Worm (Caenorhabditis elegans) whole organism, L2 larva: Measurements from ENCODE around the gene htz-1.

Experiments used
- C34F6.9 ChIP-seq: fragments of 150-350 bp; optimal IDR thresholded peaks from 2 replicates; lab custom pipeline; 2014; ENCODE audit warnings: missing biosample characterization, missing genetic modification characterization
- F13H6.1 ChIP-seq: sonication (generic microtip); optimal IDR thresholded peaks from 2 replicates; lab custom pipeline; 2016; ENCODE audit warnings: missing genetic modification characterization, missing compliant biosample characterization
- R02D3.7 ChIP-seq: fragments of 150-350 bp; optimal IDR thresholded peaks from 2 replicates; lab custom pipeline; 2014; ENCODE audit warnings: missing biosample characterization, missing genetic modification characterization
- Y55F3AM.14 ChIP-seq: fragments of 200-800 bp; sonication (Bioruptor generic); optimal IDR thresholded peaks from 2 replicates; lab custom pipeline; 2018; ENCODE audit warnings: mild to moderate bottlenecking, missing genetic modification characterization, missing compliant biosample characterization
- alr-1 ChIP-seq: fragments of 150-350 bp; optimal IDR thresholded peaks from 2 replicates; lab custom pipeline; 2014; ENCODE audit warnings: missing biosample characterization, missing genetic modification characterization
- aly-2 ChIP-seq: fragments of 150-350 bp; optimal IDR thresholded peaks from 2 replicates; lab custom pipeline; 2014; ENCODE audit warnings: missing biosample characterization, missing genetic modification characterization
- ama-1 ChIP-seq: fragments of 150-350 bp; optimal IDR thresholded peaks from 2 replicates; lab custom pipeline; 2018; ENCODE audit warnings: inconsistent platforms
- blmp-1 ChIP-seq: sonication (generic microtip); optimal IDR thresholded peaks from 2 replicates; lab custom pipeline; 2017; ENCODE audit warnings: missing genetic modification characterization, mild to moderate bottlenecking, missing compliant biosample characterization, antibody characterized with exemption, moderate library complexity; ENCODE audit not compliant: insufficient read depth
- ceh-16 ChIP-seq: fragments of 150-350 bp; optimal IDR thresholded peaks from 2 replicates; lab custom pipeline; 2014; ENCODE audit warnings: missing biosample characterization, missing genetic modification characterization
- ceh-82 ChIP-seq: fragments of 150-350 bp; optimal IDR thresholded peaks from 2 replicates; lab custom pipeline; 2014; ENCODE audit warnings: missing biosample characterization, missing genetic modification characterization
- crh-2 ChIP-seq: sonication (generic microtip); optimal IDR thresholded peaks from 2 replicates; lab custom pipeline; 2017; ENCODE audit warnings: missing biosample characterization, missing genetic modification characterization
- dmd-4 ChIP-seq: sonication (generic microtip); optimal IDR thresholded peaks from 2 replicates; lab custom pipeline; 2017; ENCODE audit warnings: missing biosample characterization, missing genetic modification characterization
- elt-1 ChIP-seq: fragments of 150-350 bp; optimal IDR thresholded peaks from 2 replicates; lab custom pipeline; 2014; ENCODE audit warnings: missing biosample characterization, missing genetic modification characterization
- elt-3 ChIP-seq: sonication (generic microtip); optimal IDR thresholded peaks from 2 replicates; lab custom pipeline; 2017; ENCODE audit warnings: missing biosample characterization, missing genetic modification characterization
- lin-11 ChIP-seq: fragments of 150-350 bp; sonication (generic microtip); optimal IDR thresholded peaks from 2 replicates; lab custom pipeline; 2014; ENCODE audit warnings: missing biosample characterization, missing genetic modification characterization, inconsistent platforms, mixed read lengths
- lin-13 ChIP-seq: fragments of 150-350 bp; optimal IDR thresholded peaks from 2 replicates; lab custom pipeline; 2014; ENCODE audit warnings: missing biosample characterization, missing genetic modification reagents, missing genetic modification characterization
- lin-39 ChIP-seq: fragments of 150-350 bp; optimal IDR thresholded peaks from 2 replicates; lab custom pipeline; 2014; ENCODE audit warnings: missing biosample characterization, missing genetic modification reagents, missing genetic modification characterization
- lsy-2 ChIP-seq, 2 experiments: fragments of 150-350 bp in 1 of 2; sonication (generic microtip) in 1 of 2; optimal IDR thresholded peaks; 2 replicates each; lab custom pipeline; 2014 to 2017; ENCODE audit warnings: missing biosample characterization in 2 of 2, missing genetic modification characterization in 2 of 2
- mab-5 ChIP-seq: fragments of 150-350 bp; optimal IDR thresholded peaks from 2 replicates; lab custom pipeline; 2014; ENCODE audit warnings: missing biosample characterization, missing genetic modification characterization
- mdl-1 ChIP-seq, 2 experiments: fragments of 150-350 bp in 1 of 2; sonication (generic microtip) in 1 of 2; optimal IDR thresholded peaks; 2 replicates each; lab custom pipeline; 2017; ENCODE audit warnings: missing biosample characterization in 2 of 2, missing genetic modification characterization in 2 of 2
- nhr-11 ChIP-seq: fragments of 150-350 bp; optimal IDR thresholded peaks from 2 replicates; lab custom pipeline; 2014; ENCODE audit warnings: missing biosample characterization, missing genetic modification characterization
- nhr-12 ChIP-seq: fragments of 150-350 bp; optimal IDR thresholded peaks from 2 replicates; lab custom pipeline; 2014; ENCODE audit warnings: missing biosample characterization, missing genetic modification characterization
- nhr-129 ChIP-seq: fragments of 150-350 bp; optimal IDR thresholded peaks from 2 replicates; lab custom pipeline; 2014; ENCODE audit warnings: missing biosample characterization, missing genetic modification characterization
- nhr-21 ChIP-seq: fragments of 150-350 bp; optimal IDR thresholded peaks from 2 replicates; lab custom pipeline; 2014; ENCODE audit warnings: missing biosample characterization, missing genetic modification characterization
- nhr-23 ChIP-seq: fragments of 150-350 bp; optimal IDR thresholded peaks from 2 replicates; lab custom pipeline; 2014; ENCODE audit warnings: missing biosample characterization, missing genetic modification reagents, missing genetic modification characterization
- nhr-237 ChIP-seq: fragments of 150-350 bp; optimal IDR thresholded peaks from 2 replicates; lab custom pipeline; 2014; ENCODE audit warnings: missing biosample characterization, missing genetic modification characterization
- nhr-6 ChIP-seq: fragments of 150-350 bp; optimal IDR thresholded peaks from 2 replicates; lab custom pipeline; 2014; ENCODE audit warnings: missing biosample characterization, missing genetic modification characterization
- nhr-77 ChIP-seq: fragments of 150-350 bp; optimal IDR thresholded peaks from 2 replicates; lab custom pipeline; 2014; ENCODE audit warnings: missing biosample characterization, missing genetic modification characterization
- peb-1 ChIP-seq: fragments of 150-350 bp; optimal IDR thresholded peaks from 2 replicates; lab custom pipeline; 2014; ENCODE audit warnings: missing biosample characterization, missing genetic modification characterization
- sem-4 ChIP-seq: fragments of 150-350 bp; optimal IDR thresholded peaks from 2 replicates; lab custom pipeline; 2014; ENCODE audit warnings: missing biosample characterization, missing genetic modification reagents, missing genetic modification characterization
- skn-1 ChIP-seq: sonication (generic microtip); optimal IDR thresholded peaks from 2 replicates; lab custom pipeline; 2017; ENCODE audit warnings: missing biosample characterization, missing genetic modification characterization
- sma-3 ChIP-seq: sonication (generic microtip); optimal IDR thresholded peaks from 2 replicates; lab custom pipeline; 2016; ENCODE audit warnings: missing genetic modification reagents, missing genetic modification characterization, missing compliant biosample characterization
- sma-9 ChIP-seq, 2 experiments: fragments of 150-350 bp in 1 of 2; sonication (generic microtip) in 1 of 2; optimal IDR thresholded peaks; 2 replicates each; lab custom pipeline; 2014 to 2016; ENCODE audit warnings: missing genetic modification characterization in 2 of 2, mild to moderate bottlenecking in 1 of 2, missing biosample characterization in 1 of 2, missing compliant biosample characterization in 1 of 2, missing genetic modification reagents in 1 of 2, moderate library complexity in 1 of 2
- snpc-4 ChIP-seq: fragments of 150-350 bp; optimal IDR thresholded peaks from 2 replicates; lab custom pipeline; 2014; ENCODE audit warnings: missing biosample characterization, missing genetic modification characterization
- unc-39 ChIP-seq: fragments of 150-350 bp; optimal IDR thresholded peaks from 2 replicates; lab custom pipeline; 2014; ENCODE audit warnings: missing biosample characterization, missing genetic modification characterization
- zag-1 ChIP-seq: fragments of 150-350 bp; optimal IDR thresholded peaks from 2 replicates; lab custom pipeline; 2014; ENCODE audit warnings: missing biosample characterization, missing genetic modification characterization
- ztf-1 ChIP-seq: fragments of 200-800 bp; sonication (Bioruptor generic); conservative IDR thresholded peaks from 2 replicates; pipeline ENCODE4 v1.3.6; 2022; ENCODE audit warnings: missing genetic modification characterization, missing compliant biosample characterization
- ztf-11 ChIP-seq: sonication (generic microtip); optimal IDR thresholded peaks from 2 replicates; lab custom pipeline; 2017; ENCODE audit warnings: missing biosample characterization, missing genetic modification characterization
- ztf-4 ChIP-seq: fragments of 150-350 bp; optimal IDR thresholded peaks from 2 replicates; lab custom pipeline; 2014; ENCODE audit warnings: missing biosample characterization, missing genetic modification characterization

The htz-1 gene

DNA sequence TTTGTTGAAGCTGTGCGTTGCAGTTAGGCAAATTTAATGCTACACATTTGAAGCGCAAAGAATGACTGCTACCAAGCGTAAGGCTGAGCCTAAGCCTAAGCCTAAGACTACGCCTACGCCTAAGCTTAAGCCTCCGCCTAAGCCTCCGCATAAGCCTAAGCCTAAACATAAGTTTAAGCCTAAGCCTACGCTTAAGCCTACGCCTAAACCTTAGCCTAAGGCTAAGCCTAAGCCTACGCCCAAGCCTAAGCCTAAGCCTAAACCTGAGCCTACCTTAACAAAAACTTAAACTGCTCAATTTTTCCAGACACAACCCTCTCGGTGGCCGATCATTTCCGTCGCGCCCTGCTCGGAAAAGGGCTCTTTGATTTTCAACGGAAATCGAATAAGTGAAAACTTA, 13.3 kb downstream of the htz-1 start:
- TF ChIP-seq lin-39 (tag; lab: Kevin White, UChicago) (no peak), blmp-1 (tag; lab: Kevin White, UChicago) (no peak), lin-11 (tag; lab: Kevin White, UChicago) (no peak), nhr-21 (tag; lab: Kevin White, UChicago) (no peak), crh-2 (tag; lab: Kevin White, UChicago) (no peak), ztf-11 (tag; lab: Kevin White, UChicago) (no peak), elt-1 (tag; lab: Kevin White, UChicago) (no peak), nhr-77 (tag; lab: Kevin White, UChicago) (no peak), aly-2 (no peak), F13H6.1 (tag; lab: Kevin White, UChicago) (no peak), Y55F3AM.14 (GFP tag; lab: Kevin White, UChicago) (no peak)

DNA sequence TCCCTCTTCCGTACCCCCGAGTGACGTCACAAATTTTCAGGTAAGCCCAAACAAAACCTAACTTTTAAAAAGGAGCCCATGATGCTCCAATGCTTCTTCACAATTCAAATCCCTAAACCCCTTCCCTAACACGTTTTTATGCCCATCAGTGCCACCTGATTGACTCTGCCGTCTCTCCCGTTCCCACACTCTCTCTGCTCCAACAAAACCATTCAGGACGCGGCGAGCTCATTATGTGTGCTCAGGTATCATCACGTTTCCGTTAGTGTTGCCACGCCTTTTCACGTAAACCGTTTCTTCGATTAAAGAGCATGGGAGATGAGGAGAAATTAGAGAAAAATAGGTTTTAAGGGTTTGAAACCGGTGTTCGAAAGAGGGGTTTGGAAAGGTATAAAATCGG, 17.1 kb downstream of the htz-1 start, which contains the start of gene M01H9.2:
TSS of gene M01H9.2 (minus strand) at position 101 of the 400 bp plus-strand sequence.
- TF ChIP-seq nhr-6 (no peak), mab-5 (tag; lab: Kevin White, UChicago) (no peak), ceh-82 (tag; lab: Kevin White, UChicago) (no peak), ztf-1 (GFP tag; lab: Robert Waterston, UW) (no peak), skn-1 (tag; lab: Kevin White, UChicago) (no peak), R02D3.7 (tag; lab: Kevin White, UChicago) (no peak), mdl-1 (tag; optimal IDR thresholded peaks at IDR 0.05; lab: Kevin White, UChicago) (no peak)

DNA sequence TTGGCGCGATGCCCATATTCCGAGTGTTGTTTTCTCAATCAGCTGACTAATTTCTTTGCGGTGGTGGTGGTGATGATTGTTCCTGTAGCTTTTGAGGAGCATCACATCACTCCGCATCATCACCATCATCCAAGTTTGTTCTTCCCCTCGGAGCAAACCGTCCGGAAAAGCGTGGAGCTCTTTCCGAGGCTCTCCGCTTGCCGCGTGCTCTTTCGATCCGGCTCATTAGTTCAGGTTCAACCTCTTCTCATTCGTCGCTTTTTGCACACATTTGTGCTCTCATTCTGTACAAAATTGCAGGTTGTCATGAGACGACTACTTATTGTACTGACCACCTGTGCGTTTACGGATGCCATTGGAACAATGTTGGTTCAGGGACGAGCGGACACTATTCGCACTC, 19.2 kb downstream of the htz-1 start, which contains the start of gene M01H9.5:
TSS of gene M01H9.5 (plus strand) at position 301 of the 400 bp plus-strand sequence.
- TF ChIP-seq ztf-4 (no peak), alr-1 (tag; lab: Kevin White, UChicago) (no peak), aly-2 (no peak), lin-13 (GFP tag; lab: Kevin White, UChicago) (no peak), snpc-4 (tag; lab: Kevin White, UChicago) (no peak), nhr-6 (no peak), sma-9 (GFP tag; optimal IDR thresholded peaks at IDR 0.05; lab: Kevin White, UChicago) (no peak), sma-9 (tag; optimal IDR thresholded peaks at IDR 0.05; lab: Kevin White, UChicago) (no peak)

DNA sequence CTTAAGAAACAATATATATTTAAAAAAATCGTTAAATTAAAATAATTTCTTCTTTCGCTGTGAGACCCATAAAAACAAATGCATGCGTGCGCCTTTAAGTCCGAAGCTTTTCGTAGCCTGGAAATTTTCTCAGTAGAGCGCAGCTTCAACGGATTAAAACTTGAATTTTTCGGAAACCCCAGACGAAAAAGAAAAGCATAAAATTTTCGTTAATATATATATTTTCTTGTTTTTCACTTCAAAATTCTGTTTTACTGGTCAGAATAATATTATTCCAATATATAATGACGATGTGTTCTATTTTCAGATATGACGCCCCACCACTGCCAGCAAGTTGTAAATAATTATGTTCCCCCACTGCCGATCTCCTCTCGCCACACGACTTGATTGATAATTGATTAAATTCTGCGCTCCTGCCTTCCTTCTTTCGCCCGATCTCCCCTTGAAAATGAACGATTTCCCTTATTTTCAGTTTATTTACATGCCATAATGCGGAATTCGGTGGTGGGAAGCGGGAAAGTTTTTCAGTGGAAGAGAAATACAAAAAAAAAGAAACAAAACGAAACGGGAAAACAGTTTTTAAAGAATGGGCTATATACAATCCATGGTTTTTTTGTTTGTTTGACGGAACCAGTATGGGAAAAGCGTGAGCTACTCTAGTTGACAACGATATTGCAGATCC, 22.2 kb downstream of the htz-1 start:
- no peak for TF ChIP-seq F13H6.1 (tag; lab: Kevin White, UChicago)
- TF ChIP-seq lin-13 (GFP tag; lab: Kevin White, UChicago) = peak; percentile 47
- no peak for TF ChIP-seq elt-3
- peak; percentile 97 for TF ChIP-seq ama-1 (lab: Kevin White, UChicago)
- no peak for TF ChIP-seq unc-39 (tag; lab: Kevin White, UChicago)
- TF ChIP-seq nhr-23 (tag; lab: Kevin White, UChicago) = no peak
- TF ChIP-seq sma-3 (GFP tag; lab: Kevin White, UChicago) = no peak
- TF ChIP-seq nhr-12 (tag; lab: Kevin White, UChicago) = no peak
- TF ChIP-seq zag-1 (tag; lab: Kevin White, UChicago) = no peak
- peak; percentile 16 for TF ChIP-seq crh-2 (tag; lab: Kevin White, UChicago)
- TF ChIP-seq sem-4 (tag; lab: Kevin White, UChicago) = peak; percentile 36
- TF ChIP-seq nhr-21 (tag; lab: Kevin White, UChicago) = peak; percentile 48
- no peak for TF ChIP-seq ceh-16 (tag; lab: Kevin White, UChicago)
- TF ChIP-seq nhr-237 = no peak
- TF ChIP-seq snpc-4 (tag; lab: Kevin White, UChicago) = no peak
- TF ChIP-seq nhr-129 (tag; lab: Kevin White, UChicago) = peak; percentile 65
- TF ChIP-seq ceh-82 (tag; lab: Kevin White, UChicago) = no peak
- no peak for TF ChIP-seq alr-1 (tag; lab: Kevin White, UChicago)
- peak; percentile 2 for TF ChIP-seq ztf-4
- no peak for TF ChIP-seq dmd-4 (tag; lab: Kevin White, UChicago)
- no peak for TF ChIP-seq sma-9 (GFP tag; optimal IDR thresholded peaks at IDR 0.05; lab: Kevin White, UChicago)
- no peak for TF ChIP-seq sma-9 (tag; optimal IDR thresholded peaks at IDR 0.05; lab: Kevin White, UChicago)
- peak in 1 of 2 experiments; percentile 37 for TF ChIP-seq lsy-2 (tag; optimal IDR thresholded peaks at IDR 0.05; lab: Kevin White, UChicago)
- TF ChIP-seq C34F6.9 (tag; lab: Kevin White, UChicago) = peak; percentile 27
- TF ChIP-seq aly-2 = no peak
- TF ChIP-seq mdl-1 (tag; optimal IDR thresholded peaks at IDR 0.05; lab: Kevin White, UChicago) = no peak
- TF ChIP-seq skn-1 (tag; lab: Kevin White, UChicago) = no peak
- TF ChIP-seq Y55F3AM.14 (GFP tag; lab: Kevin White, UChicago) = peak; percentile 54
- TF ChIP-seq peb-1 (tag; lab: Kevin White, UChicago) = no peak
- no peak for TF ChIP-seq nhr-11 (tag; lab: Kevin White, UChicago)
